Worm (Caenorhabditis elegans) whole organism, L4 larva: Measurements from ENCODE around the gene F21C10.10.

Experiments used
- F10B5.3 ChIP-seq: sonication (generic microtip); optimal IDR thresholded peaks from 2 replicates; lab custom pipeline; 2016; ENCODE audit warnings: mild to moderate bottlenecking, missing genetic modification characterization, missing compliant biosample characterization
- aha-1 ChIP-seq: fragments of 150-350 bp; peaks from one replicate; lab custom pipeline; 2014; ENCODE audit warnings: missing biosample characterization, missing genetic modification characterization
- dmd-8 ChIP-seq: fragments of 200-800 bp; sonication (Bioruptor generic); IDR thresholded peaks from 2 replicates; pipeline ENCODE4 v1.3.6; 2022; ENCODE audit warnings: missing genetic modification characterization, missing compliant biosample characterization
- hif-1 ChIP-seq, 2 experiments: sonication (generic microtip); optimal IDR thresholded peaks; 2 replicates each; lab custom pipeline; 2016 to 2017; ENCODE audit warnings: missing compliant biosample characterization in 2 of 2, missing genetic modification characterization in 2 of 2, missing genetic modification reagents in 2 of 2, missing genotype in 2 of 2, mild to moderate bottlenecking in 1 of 2
- jun-1 ChIP-seq: fragments of 150-350 bp; optimal IDR thresholded peaks from 2 replicates; lab custom pipeline; 2014; ENCODE audit warnings: missing biosample characterization, missing genetic modification reagents, missing genetic modification characterization
- lin-15B ChIP-seq: fragments of 150-350 bp; sonication (generic microtip); optimal IDR thresholded peaks from 3 replicates; lab custom pipeline; 2014; ENCODE audit warnings: missing biosample characterization, missing genetic modification characterization
- nhr-11 ChIP-seq: fragments of 150-350 bp; optimal IDR thresholded peaks from 2 replicates; lab custom pipeline; 2014; ENCODE audit warnings: missing biosample characterization, missing genetic modification characterization
- nhr-48 ChIP-seq: sonication (generic microtip); optimal IDR thresholded peaks from 2 replicates; lab custom pipeline; 2016; ENCODE audit warnings: mild to moderate bottlenecking, missing genetic modification characterization, missing compliant biosample characterization

DNA sequence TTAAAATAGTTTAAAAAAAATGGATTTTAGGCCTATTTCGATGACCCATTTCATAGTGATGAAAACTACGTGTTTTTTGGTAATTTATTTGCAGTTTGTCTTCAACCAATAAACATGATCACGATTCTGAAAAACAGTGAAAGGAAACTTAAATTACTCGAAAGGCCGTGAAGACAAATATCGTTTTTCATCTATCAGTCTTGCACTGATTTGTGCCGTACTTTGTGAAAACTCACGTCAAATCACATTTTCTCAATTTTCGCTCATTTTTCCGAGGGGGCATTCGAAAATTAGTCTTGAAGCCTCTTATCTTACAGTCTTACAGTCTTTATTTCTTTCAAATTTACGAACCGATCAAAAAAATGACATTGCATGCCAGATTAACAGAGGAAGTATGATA is 37.4 kb upstream of the F21C10.10 start, which contains the start of gene C25E10.11:
- TF ChIP-seq hif-1 (tag; optimal IDR thresholded peaks at IDR 0.05; lab: Kevin White, UChicago) (no peak), jun-1 (tag; lab: Kevin White, UChicago) (no peak), lin-15B (tag; lab: Kevin White, UChicago) (no peak), nhr-11 (tag; lab: Kevin White, UChicago) (no peak), F10B5.3 (tag; lab: Kevin White, UChicago) (no peak), nhr-48 (tag; lab: Kevin White, UChicago) (no peak), dmd-8 (GFP tag; lab: Robert Waterston, UW) (no peak), aha-1 (tag; lab: Kevin White, UChicago) (no peak)
